Fruit fly (Drosophila melanogaster) whole organism, embryonic: Measurements from ENCODE around the gene wda.
A peak's percentile ranks its signal among the peaks of the same experiment; 100 is the strongest.

Experiments
- Adf1 ChIP-seq: fragments of 200-800 bp; sonication (Bioruptor generic); IDR thresholded peaks from 2 replicates; pipeline ENCODE4 v1.3.6; 2022; ENCODE audit warnings: missing biosample characterization, missing genetic modification characterization
- C15 ChIP-seq: fragments of 200-800 bp; sonication (Bioruptor generic); IDR thresholded peaks from 3 replicates; pipeline ENCODE4 v1.3.6; 2022; ENCODE audit warnings: missing biosample characterization, missing genetic modification characterization
- CG10979 ChIP-seq: fragments of 200-800 bp; sonication (Bioruptor generic); optimal IDR thresholded peaks from 2 replicates; lab custom pipeline; 2018; ENCODE audit warnings: missing biosample characterization, mild to moderate bottlenecking, missing genetic modification characterization, moderate library complexity
- CG11504 ChIP-seq: fragments of 200-800 bp; sonication (Bioruptor generic); optimal IDR thresholded peaks from 3 replicates; lab custom pipeline; 2019; ENCODE audit warnings: missing biosample characterization, mild to moderate bottlenecking, missing genetic modification characterization, moderate library complexity
- CG12769 ChIP-seq: fragments of 200-800 bp; sonication (Bioruptor generic); optimal IDR thresholded peaks from 2 replicates; lab custom pipeline; 2019; ENCODE audit warnings: missing biosample characterization, mild to moderate bottlenecking, missing genetic modification characterization, moderate library complexity
- CG15514 ChIP-seq: fragments of 200-800 bp; sonication (Bioruptor generic); optimal IDR thresholded peaks from 3 replicates; lab custom pipeline; 2017; ENCODE audit warnings: missing biosample characterization, missing genetic modification characterization, mild to moderate bottlenecking, moderate library complexity, missing genetic modification reagents
- CG17568 ChIP-seq: fragments of 200-800 bp; sonication (Bioruptor generic); optimal IDR thresholded peaks from 2 replicates; lab custom pipeline; 2018; ENCODE audit warnings: missing biosample characterization, mild to moderate bottlenecking, missing genetic modification characterization, moderate library complexity
- CG17912 ChIP-seq: fragments of 200-800 bp; sonication (Bioruptor generic); optimal IDR thresholded peaks from 2 replicates; lab custom pipeline; 2018; ENCODE audit warnings: missing biosample characterization, mild to moderate bottlenecking, missing genetic modification characterization
- CG1832 ChIP-seq: fragments of 200-800 bp; sonication (Bioruptor generic); optimal IDR thresholded peaks from 2 replicates; lab custom pipeline; 2017; ENCODE audit warnings: missing biosample characterization, mild to moderate bottlenecking, missing genetic modification characterization, inconsistent platforms
- CG18599 ChIP-seq: fragments of 200-800 bp; sonication (Bioruptor generic); optimal IDR thresholded peaks from 3 replicates; lab custom pipeline; 2017; ENCODE audit warnings: missing biosample characterization, missing genetic modification characterization, mild to moderate bottlenecking, moderate library complexity, missing genetic modification reagents
- CG18764 ChIP-seq: fragments of 200-800 bp; sonication (Bioruptor generic); optimal IDR thresholded peaks from 3 replicates; lab custom pipeline; 2016; ENCODE audit warnings: missing biosample characterization, missing genetic modification characterization
- CG2202 ChIP-seq: fragments of 200-800 bp; sonication (Bioruptor generic); optimal IDR thresholded peaks from 2 replicates; lab custom pipeline; 2018; ENCODE audit warnings: missing biosample characterization, mild to moderate bottlenecking, missing genetic modification characterization
- CG31224 ChIP-seq: fragments of 200-800 bp; sonication (Bioruptor generic); IDR thresholded peaks from 2 replicates; pipeline ENCODE4 v1.3.6; 2022; ENCODE audit warnings: missing biosample characterization, missing genetic modification characterization
- CG4424 ChIP-seq: fragments of 200-800 bp; sonication (Bioruptor generic); optimal IDR thresholded peaks from 3 replicates; lab custom pipeline; 2016; ENCODE audit warnings: missing biosample characterization, missing genetic modification characterization
- CG4707 ChIP-seq: fragments of 200-800 bp; sonication (Bioruptor generic); optimal IDR thresholded peaks from 2 replicates; lab custom pipeline; 2018; ENCODE audit warnings: missing biosample characterization, mild to moderate bottlenecking, missing genetic modification characterization, moderate library complexity
- CG4854 ChIP-seq: fragments of 200-800 bp; sonication (Bioruptor generic); optimal IDR thresholded peaks from 2 replicates; lab custom pipeline; 2016; ENCODE audit warnings: missing biosample characterization, missing genetic modification characterization, inconsistent platforms
- CG5953 ChIP-seq: fragments of 200-800 bp; sonication (Bioruptor generic); IDR thresholded peaks from 2 replicates; pipeline ENCODE4 v1.3.6; 2022; ENCODE audit warnings: missing biosample characterization, missing genetic modification characterization
- CG7556 ChIP-seq: fragments of 200-800 bp; sonication (Bioruptor generic); optimal IDR thresholded peaks from 2 replicates; lab custom pipeline; 2017; ENCODE audit warnings: missing biosample characterization, mild to moderate bottlenecking, missing genetic modification characterization
- CG8089 ChIP-seq: fragments of 200-800 bp; sonication (Bioruptor generic); optimal IDR thresholded peaks from 3 replicates; lab custom pipeline; 2016; ENCODE audit warnings: missing biosample characterization, missing genetic modification characterization
- CG9437 ChIP-seq: fragments of 200-800 bp; sonication (Bioruptor generic); optimal IDR thresholded peaks from 2 replicates; lab custom pipeline; 2018; ENCODE audit warnings: missing biosample characterization, mild to moderate bottlenecking, missing genetic modification characterization
- CG9876 ChIP-seq: fragments of 200-800 bp; sonication (Bioruptor generic); optimal IDR thresholded peaks from 2 replicates; lab custom pipeline; 2016; ENCODE audit warnings: missing biosample characterization, missing genetic modification characterization
- CG9932 ChIP-seq: fragments of 200-800 bp; sonication (Bioruptor generic); IDR thresholded peaks from 2 replicates; pipeline ENCODE4 v1.3.6; 2022; ENCODE audit warnings: missing biosample characterization, missing genetic modification characterization
- CHES-1-like ChIP-seq: fragments of 200-800 bp; sonication (Bioruptor generic); optimal IDR thresholded peaks from 2 replicates; lab custom pipeline; 2016; ENCODE audit warnings: missing biosample characterization, missing genetic modification characterization
- D19B ChIP-seq: fragments of 200-800 bp; sonication (Bioruptor generic); optimal IDR thresholded peaks from 2 replicates; lab custom pipeline; 2017; ENCODE audit warnings: missing biosample characterization, mild to moderate bottlenecking, missing genetic modification characterization
- HLH54F ChIP-seq: fragments of 200-800 bp; sonication (Bioruptor generic); optimal IDR thresholded peaks from 3 replicates; lab custom pipeline; 2016; ENCODE audit warnings: missing biosample characterization, missing genetic modification characterization
- HLHmδ ChIP-seq: fragments of 200-800 bp; sonication (Bioruptor generic); optimal IDR thresholded peaks from 2 replicates; lab custom pipeline; 2018; ENCODE audit warnings: missing biosample characterization, mild to moderate bottlenecking, missing genetic modification characterization, moderate library complexity
- HmgZ ChIP-seq: fragments of 200-800 bp; sonication (Bioruptor generic); optimal IDR thresholded peaks from 2 replicates; lab custom pipeline; 2018; ENCODE audit warnings: missing biosample characterization, mild to moderate bottlenecking, missing genetic modification characterization
- Jarid2 ChIP-seq: fragments of 200-800 bp; sonication (Bioruptor generic); optimal IDR thresholded peaks from 3 replicates; lab custom pipeline; 2017; ENCODE audit warnings: mild to moderate bottlenecking, missing biosample characterization, missing genetic modification reagents, missing genetic modification characterization
- NC2β ChIP-seq: fragments of 200-800 bp; sonication (Bioruptor generic); optimal IDR thresholded peaks from 2 replicates; lab custom pipeline; 2016; ENCODE audit warnings: missing biosample characterization, missing genetic modification characterization
- Neu2 ChIP-seq: fragments of 200-800 bp; sonication (Bioruptor generic); optimal IDR thresholded peaks from 3 replicates; lab custom pipeline; 2016; ENCODE audit warnings: missing biosample characterization, missing genetic modification characterization, borderline replicate concordance
- Sox100B ChIP-seq: fragments of 200-800 bp; sonication (Bioruptor generic); optimal IDR thresholded peaks from 3 replicates; lab custom pipeline; 2018; ENCODE audit warnings: missing biosample characterization, mild to moderate bottlenecking, missing genetic modification characterization
- Tbp ChIP-seq: fragments of >200 bp; optimal IDR thresholded peaks from 2 replicates; lab custom pipeline; 2018; ENCODE audit warnings: missing biosample characterization, missing genetic modification characterization
- abd-A ChIP-seq: fragments of 200-800 bp; sonication (Bioruptor generic); optimal IDR thresholded peaks from 3 replicates; lab custom pipeline; 2019; ENCODE audit warnings: missing biosample characterization, mild to moderate bottlenecking, missing genetic modification characterization, moderate library complexity
- ac ChIP-seq: fragments of 200-800 bp; sonication (Bioruptor generic); optimal IDR thresholded peaks from 3 replicates; lab custom pipeline; 2017; ENCODE audit warnings: missing biosample characterization, mild to moderate bottlenecking, missing genetic modification characterization
- al ChIP-seq: fragments of 200-800 bp; sonication (Bioruptor generic); IDR thresholded peaks from 2 replicates; pipeline ENCODE4 v1.3.6; 2022; ENCODE audit warnings: missing biosample characterization, missing genetic modification characterization
- exex ChIP-seq: fragments of 200-800 bp; sonication (Bioruptor generic); optimal IDR thresholded peaks from 4 replicates; lab custom pipeline; 2018; ENCODE audit warnings: missing biosample characterization, mild to moderate bottlenecking, missing genetic modification characterization, moderate library complexity
- fru ChIP-seq: fragments of >200 bp; optimal IDR thresholded peaks from 2 replicates; lab custom pipeline; 2017
- fu2 ChIP-seq: fragments of 200-800 bp; sonication (Bioruptor generic); optimal IDR thresholded peaks from 2 replicates; lab custom pipeline; 2016; ENCODE audit warnings: missing biosample characterization, missing genetic modification characterization
- gem ChIP-seq: fragments of 200-800 bp; sonication (Bioruptor generic); optimal IDR thresholded peaks from 2 replicates; lab custom pipeline; 2019; ENCODE audit warnings: missing biosample characterization, mild to moderate bottlenecking, missing genetic modification characterization, moderate library complexity
- gro ChIP-seq: fragments of 200-800 bp; sonication (Bioruptor generic); optimal IDR thresholded peaks from 2 replicates; lab custom pipeline; 2016; ENCODE audit warnings: missing biosample characterization, missing genetic modification characterization
- her ChIP-seq: fragments of 200-800 bp; sonication (Bioruptor generic); optimal IDR thresholded peaks from 2 replicates; lab custom pipeline; 2016; ENCODE audit warnings: missing biosample characterization, missing genetic modification characterization
- mam ChIP-seq: fragments of 200-800 bp; sonication (Bioruptor generic); optimal IDR thresholded peaks from 3 replicates; lab custom pipeline; 2016; ENCODE audit warnings: missing biosample characterization, missing genetic modification characterization
- pho ChIP-seq: fragments of 200-800 bp; sonication (Bioruptor generic); optimal IDR thresholded peaks from 2 replicates; lab custom pipeline; 2016; ENCODE audit warnings: missing biosample characterization, missing genetic modification characterization
- pnt ChIP-seq: fragments of 200-800 bp; sonication (Bioruptor generic); optimal IDR thresholded peaks from 3 replicates; lab custom pipeline; 2016; ENCODE audit warnings: missing biosample characterization, missing genetic modification characterization
- schlank ChIP-seq: fragments of 200-800 bp; sonication (Bioruptor generic); optimal IDR thresholded peaks from 2 replicates; lab custom pipeline; 2018; ENCODE audit warnings: missing biosample characterization, mild to moderate bottlenecking, missing genetic modification characterization
- shn ChIP-seq: fragments of 200-800 bp; sonication (Bioruptor generic); optimal IDR thresholded peaks from 3 replicates; lab custom pipeline; 2016; ENCODE audit warnings: missing biosample characterization, missing genetic modification characterization
- sima ChIP-seq: fragments of 200-800 bp; sonication (Bioruptor generic); optimal IDR thresholded peaks from 2 replicates; lab custom pipeline; 2016; ENCODE audit warnings: missing biosample characterization, missing genetic modification characterization
- stc ChIP-seq: fragments of 200-800 bp; sonication (Bioruptor generic); IDR thresholded peaks from 2 replicates; pipeline ENCODE4 v1.3.6; 2022; ENCODE audit warnings: missing biosample characterization, missing genetic modification characterization
- zen ChIP-seq: fragments of 200-800 bp; sonication (Bioruptor generic); optimal IDR thresholded peaks from 3 replicates; lab custom pipeline; 2018; ENCODE audit warnings: missing biosample characterization, mild to moderate bottlenecking, missing genetic modification characterization, moderate library complexity
- zen2 ChIP-seq: fragments of 200-800 bp; sonication (Bioruptor generic); IDR thresholded peaks from 3 replicates; pipeline ENCODE4 v1.3.6; 2022; ENCODE audit warnings: missing biosample characterization, missing genetic modification characterization; ENCODE audit not compliant: partially characterized antibody

wda gene

dm6 chr3R:23228605-23229264 lies 29.2 kb downstream of the wda start (continued):
- TF ChIP-seq C15 (GFP tag; lab: Robert Waterston, UW) (no peak), mam (GFP tag; lab: Kevin White, UChicago) (peak; percentile 53), gro (GFP tag; lab: Kevin White, UChicago) (peak; percentile 54), shn (GFP tag; lab: Kevin White, UChicago) (no peak), schlank (tag; lab: Kevin White, UChicago) (peak; percentile 15), pho (GFP tag; lab: Kevin White, UChicago) (peak; percentile 51), al (GFP tag; lab: Robert Waterston, UW) (peak; percentile 24; the same call in 1 of the 2 replicates), Neu2 (GFP tag; lab: Kevin White, UChicago) (no peak), CG10979 (tag; lab: Kevin White, UChicago) (no peak), CG9437 (GFP tag; lab: Kevin White, UChicago) (no peak), CHES-1-like (no peak), stc (GFP tag; lab: Robert Waterston, UW) (no peak), CG5953 (GFP tag; lab: Robert Waterston, UW) (no peak), Sox100B (GFP tag; lab: Kevin White, UChicago) (no peak), CG4707 (GFP tag; lab: Kevin White, UChicago) (no peak), fru (lab: Kevin White, UChicago) (no peak), pnt (no peak), HLHmδ (GFP tag; lab: Kevin White, UChicago) (no peak), exex (peak; percentile 96), HmgZ (tag; lab: Kevin White, UChicago) (peak; percentile 10), CG18764 (GFP tag; lab: Kevin White, UChicago) (no peak), gem (peak; percentile 36), ac (GFP tag; lab: Kevin White, UChicago) (no peak), her (peak; percentile 42), sima (GFP tag; lab: Kevin White, UChicago) (no peak), zen2 (no peak), CG8089 (GFP tag; lab: Kevin White, UChicago) (no peak), CG2202 (tag; lab: Kevin White, UChicago) (no peak), CG17912 (GFP tag; lab: Kevin White, UChicago) (no peak), CG12769 (tag; lab: Kevin White, UChicago) (peak; percentile 88), CG31224 (GFP tag; lab: Robert Waterston, UW) (0 out of 2 replicates have a peak, but pooled peaks have one; percentile 38), zen (tag; lab: Kevin White, UChicago) (no peak), D19B (GFP tag; lab: Kevin White, UChicago) (peak; percentile 35), CG15514 (GFP tag; lab: Kevin White, UChicago) (peak; percentile 29), fu2 (GFP tag; lab: Kevin White, UChicago) (peak; percentile 27), abd-A (tag; lab: Kevin White, UChicago) (peak; percentile 26), CG18599 (peak; percentile 74), CG9932 (GFP tag; lab: Robert Waterston, UW) (peak; percentile 65), Tbp (no peak), Adf1 (GFP tag; lab: Robert Waterston, UW) (peak; percentile 27; the same call in 1 of the 2 replicates), CG4424 (GFP tag; lab: Kevin White, UChicago) (no peak), NC2β (no peak), CG9876 (GFP tag; lab: Kevin White, UChicago) (no peak), CG1832 (no peak), CG4854 (GFP tag; lab: Kevin White, UChicago) (peak; percentile 5), Jarid2 (GFP tag; lab: Kevin White, UChicago) (peak; percentile 17), HLH54F (GFP tag; lab: Kevin White, UChicago) (peak; percentile 41), CG7556 (GFP tag; lab: Kevin White, UChicago) (no peak), CG11504 (tag; lab: Kevin White, UChicago) (no peak), CG17568 (no peak)
